Worm (Caenorhabditis elegans) whole organism, L1 larva: ENCODE results near the gene C47A4.1.

Experiments
- C04F5.9 ChIP-seq: sonication (generic microtip); optimal IDR thresholded peaks from 2 replicates; lab custom pipeline; 2016; ENCODE audit warnings: missing genetic modification characterization, missing compliant biosample characterization
- C16A3.4 ChIP-seq: fragments of 150-350 bp; optimal IDR thresholded peaks from 2 replicates; lab custom pipeline; 2014; ENCODE audit warnings: missing biosample characterization, missing genetic modification characterization
- alr-1 ChIP-seq: fragments of 200-800 bp; sonication (Bioruptor generic); optimal IDR thresholded peaks from 2 replicates; lab custom pipeline; 2018; ENCODE audit warnings: borderline replicate concordance, mild to moderate bottlenecking, missing genetic modification characterization, missing compliant biosample characterization
- ceh-63 ChIP-seq: fragments of 200-800 bp; sonication (Bioruptor generic); optimal IDR thresholded peaks from 2 replicates; lab custom pipeline; 2018; ENCODE audit warnings: mild to moderate bottlenecking, missing genetic modification characterization, missing compliant biosample characterization
- ceh-8 ChIP-seq: fragments of 200-800 bp; sonication (Bioruptor generic); optimal IDR thresholded peaks from 2 replicates; lab custom pipeline; 2018; ENCODE audit warnings: mild to moderate bottlenecking, missing genetic modification characterization, moderate library complexity, missing compliant biosample characterization
- dsc-1 ChIP-seq: sonication (generic microtip); optimal IDR thresholded peaks from 2 replicates; lab custom pipeline; 2016; ENCODE audit warnings: mild to moderate bottlenecking, missing genetic modification characterization, missing compliant biosample characterization
- efl-1 ChIP-seq, 4 experiments: fragments of 150-350 bp; optimal IDR thresholded peaks in 3 of 4; peaks in 1 of 4; 1 replicate in 1 of 4; 2 replicates in 3 of 4; lab custom pipeline; 2014; ENCODE audit warnings: missing biosample characterization in 2 of 4, missing genetic modification characterization in 2 of 4, missing genetic modification reagents in 2 of 4
- fos-1 ChIP-seq: fragments of 150-350 bp; optimal IDR thresholded peaks from 2 replicates; lab custom pipeline; 2014; ENCODE audit warnings: missing biosample characterization, missing genetic modification characterization
- nhr-12 ChIP-seq: sonication (generic microtip); optimal IDR thresholded peaks from 2 replicates; lab custom pipeline; 2017; ENCODE audit warnings: missing biosample characterization, missing genetic modification characterization
- nhr-47 ChIP-seq: sonication (generic microtip); optimal IDR thresholded peaks from 2 replicates; lab custom pipeline; 2016; ENCODE audit warnings: mild to moderate bottlenecking, missing genetic modification characterization, moderate library complexity, missing compliant biosample characterization
- nhr-76 ChIP-seq: sonication (generic microtip); optimal IDR thresholded peaks from 2 replicates; lab custom pipeline; 2017; ENCODE audit warnings: missing biosample characterization, missing genetic modification characterization
- pag-3 ChIP-seq: sonication (generic microtip); optimal IDR thresholded peaks from 2 replicates; lab custom pipeline; 2017; ENCODE audit warnings: missing genetic modification characterization, mild to moderate bottlenecking, missing compliant biosample characterization, antibody characterized with exemption, borderline replicate concordance; ENCODE audit not compliant: insufficient read depth
- pax-3 ChIP-seq: fragments of 200-800 bp; sonication (Bioruptor generic); optimal IDR thresholded peaks from 2 replicates; lab custom pipeline; 2018; ENCODE audit warnings: mild to moderate bottlenecking, missing genetic modification characterization, moderate library complexity, missing compliant biosample characterization
- snu-23 ChIP-seq: sonication (generic microtip); optimal IDR thresholded peaks from 2 replicates; lab custom pipeline; 2016; ENCODE audit warnings: missing genetic modification characterization, missing compliant biosample characterization
- tlp-1 ChIP-seq: fragments of 150-350 bp; optimal IDR thresholded peaks from 2 replicates; lab custom pipeline; 2014; ENCODE audit warnings: missing biosample characterization, missing genetic modification characterization
- ztf-11 ChIP-seq, 2 experiments: sonication (generic microtip); optimal IDR thresholded peaks; 2 replicates each; lab custom pipeline; 2016 to 2017; ENCODE audit warnings: missing genetic modification characterization in 2 of 2, missing biosample characterization in 1 of 2, missing compliant biosample characterization in 1 of 2

The C47A4.1 gene

DNA sequence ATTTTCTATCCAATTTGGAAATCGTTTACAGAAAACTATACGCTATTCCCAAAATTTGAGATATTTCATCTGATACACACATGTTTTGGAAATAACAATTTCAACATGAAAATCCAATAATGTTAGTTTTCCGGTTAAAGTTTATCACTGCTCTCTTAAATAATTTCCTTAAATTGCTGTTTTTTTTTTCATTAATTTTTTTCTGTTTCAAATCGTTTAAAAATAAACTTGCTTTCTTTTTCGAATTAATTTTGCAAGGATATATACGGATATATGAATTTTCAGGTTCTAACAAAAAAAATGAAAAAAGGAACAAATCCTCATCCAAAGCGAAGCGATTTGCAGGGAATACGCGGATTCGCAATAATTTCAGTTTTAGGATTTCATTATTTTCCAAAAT lies 42.7 kb downstream of the C47A4.1 start, which contains the start of gene oac-48:
TSS of gene oac-48 (plus strand) at position 301 of the 400 bp plus-strand sequence.
- TF ChIP-seq ztf-11 (tag; optimal IDR thresholded peaks at IDR 0.05; lab: Kevin White, UChicago) (no peak), ceh-63 (no peak), dsc-1 (no peak), efl-1 (optimal IDR thresholded peaks at IDR 0.05; lab: Kevin White, UChicago) (no peak), efl-1 (GFP tag; optimal IDR thresholded peaks at IDR 0.05 in 1 of 2; lab: Kevin White, UChicago) (no peak), C16A3.4 (tag; lab: Kevin White, UChicago) (no peak), nhr-47 (tag; lab: Kevin White, UChicago) (no peak), snu-23 (GFP tag; lab: Kevin White, UChicago) (no peak), nhr-12 (tag; lab: Kevin White, UChicago) (no peak), pag-3 (tag; lab: Kevin White, UChicago) (no peak), pax-3 (tag; lab: Kevin White, UChicago) (no peak), fos-1 (tag; lab: Kevin White, UChicago) (no peak)

DNA sequence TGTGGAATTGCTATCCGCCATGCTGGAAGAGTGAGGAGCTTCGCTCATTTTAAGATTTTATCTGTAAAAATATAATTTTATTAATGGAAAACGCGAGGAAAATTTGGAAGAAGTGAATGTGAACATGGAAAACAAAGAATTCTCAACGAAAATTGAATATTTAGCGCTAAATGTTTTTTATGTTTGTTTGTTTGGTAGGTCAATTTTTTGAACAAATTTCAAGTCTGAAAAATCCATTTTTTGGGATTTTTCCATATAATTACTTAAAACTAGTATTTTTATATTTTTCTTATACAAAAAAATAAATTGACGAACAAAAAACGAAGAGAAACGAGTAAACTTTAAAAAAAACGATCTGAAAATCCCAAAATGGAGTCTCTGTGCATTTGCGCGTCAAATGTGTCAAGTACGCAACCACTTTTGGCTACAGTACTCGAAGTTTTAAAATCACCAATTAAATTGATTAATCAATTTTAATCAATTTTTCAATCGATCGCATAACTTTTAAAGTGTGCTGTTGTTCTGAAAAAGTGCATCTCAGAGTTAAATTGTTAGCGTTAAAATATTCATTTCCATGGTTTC lies 49.2 kb downstream of the C47A4.1 start, which contains the start of gene fbxa-215:
TSS of gene fbxa-215 (minus strand) at position 61 of the 582 bp plus-strand sequence.
- TF ChIP-seq nhr-76 (tag; lab: Kevin White, UChicago) (no peak), C04F5.9 (no peak), ceh-8 (GFP tag; lab: Kevin White, UChicago) (no peak), tlp-1 (tag; lab: Kevin White, UChicago) (no peak), alr-1 (tag; lab: Kevin White, UChicago) (no peak)
